Fruit fly (Drosophila melanogaster) whole organism, embryonic: Measurements from ENCODE around the gene alpha-PheRS.
A peak's percentile ranks its signal among the peaks of the same experiment; 100 is the strongest.

Experiments
- Ada2b ChIP-seq: fragments of 200-800 bp; sonication (Bioruptor generic); IDR thresholded peaks from 2 replicates; pipeline ENCODE4 v1.3.6; 2022; ENCODE audit warnings: missing biosample characterization, missing genetic modification characterization
- Atf3 ChIP-seq: fragments of 200-800 bp; sonication (Bioruptor generic); optimal IDR thresholded peaks from 3 replicates; lab custom pipeline; 2016; ENCODE audit warnings: missing biosample characterization, missing genetic modification characterization
- B-H2 ChIP-seq: fragments of 200-800 bp; sonication (Bioruptor generic); optimal IDR thresholded peaks from 2 replicates; lab custom pipeline; 2018; ENCODE audit warnings: missing biosample characterization, mild to moderate bottlenecking, missing genetic modification characterization
- BEAF-32 ChIP-seq: fragments of 200-800 bp; sonication (Bioruptor generic); optimal IDR thresholded peaks from 3 replicates; lab custom pipeline; 2017; ENCODE audit warnings: missing biosample characterization, missing genetic modification characterization, mild to moderate bottlenecking, moderate library complexity, missing genetic modification reagents
- CG10267 ChIP-seq: fragments of 200-800 bp; sonication (Bioruptor generic); optimal IDR thresholded peaks from 2 replicates; lab custom pipeline; 2018; ENCODE audit warnings: missing biosample characterization, mild to moderate bottlenecking, missing genetic modification characterization, moderate library complexity
- CG10462 ChIP-seq: fragments of 200-800 bp; sonication (Bioruptor generic); optimal IDR thresholded peaks from 2 replicates; lab custom pipeline; 2016; ENCODE audit warnings: missing biosample characterization, missing genetic modification characterization
- CG13624 ChIP-seq: fragments of 200-800 bp; sonication (Bioruptor generic); optimal IDR thresholded peaks from 2 replicates; lab custom pipeline; 2016; ENCODE audit warnings: missing biosample characterization, missing genetic modification characterization
- CG14710 ChIP-seq: fragments of 200-800 bp; sonication (Bioruptor generic); optimal IDR thresholded peaks from 3 replicates; lab custom pipeline; 2019; ENCODE audit warnings: missing biosample characterization, mild to moderate bottlenecking, missing genetic modification characterization, moderate library complexity
- CG15514 ChIP-seq: fragments of 200-800 bp; sonication (Bioruptor generic); optimal IDR thresholded peaks from 3 replicates; lab custom pipeline; 2017; ENCODE audit warnings: missing biosample characterization, missing genetic modification characterization, mild to moderate bottlenecking, moderate library complexity, missing genetic modification reagents
- CG17359 ChIP-seq: fragments of 200-800 bp; sonication (Bioruptor generic); optimal IDR thresholded peaks from 3 replicates; lab custom pipeline; 2018; ENCODE audit warnings: missing biosample characterization, mild to moderate bottlenecking, missing genetic modification characterization, moderate library complexity
- CG32767 ChIP-seq: fragments of 200-800 bp; sonication (Bioruptor generic); IDR thresholded peaks from 2 replicates; pipeline ENCODE4 v1.3.6; 2022; ENCODE audit warnings: missing biosample characterization, missing genetic modification characterization
- CG3847 ChIP-seq: fragments of 200-800 bp; sonication (Bioruptor generic); IDR thresholded peaks from 2 replicates; pipeline ENCODE4 v1.3.6; 2022; ENCODE audit warnings: missing biosample characterization, missing genetic modification characterization
- CG4282 ChIP-seq: fragments of 200-800 bp; sonication (Bioruptor generic); optimal IDR thresholded peaks from 2 replicates; lab custom pipeline; 2016; ENCODE audit warnings: missing biosample characterization, missing genetic modification characterization
- CG7745 ChIP-seq: fragments of 200-800 bp; sonication (Bioruptor generic); optimal IDR thresholded peaks from 2 replicates; lab custom pipeline; 2018; ENCODE audit warnings: missing biosample characterization, mild to moderate bottlenecking, missing genetic modification characterization, moderate library complexity
- CG9437 ChIP-seq: fragments of 200-800 bp; sonication (Bioruptor generic); optimal IDR thresholded peaks from 2 replicates; lab custom pipeline; 2018; ENCODE audit warnings: missing biosample characterization, mild to moderate bottlenecking, missing genetic modification characterization
- Dref ChIP-seq: fragments of 200-800 bp; sonication (Bioruptor generic); IDR thresholded peaks from 2 replicates; pipeline ENCODE4 v1.3.6; 2022; ENCODE audit warnings: missing biosample characterization, missing genetic modification characterization
- E2f2 ChIP-seq: fragments of 200-800 bp; sonication (Bioruptor generic); IDR thresholded peaks from 2 replicates; pipeline ENCODE4 v1.3.6; 2022; ENCODE audit warnings: missing biosample characterization, missing genetic modification characterization
- Fer1 ChIP-seq: fragments of 200-800 bp; sonication (Bioruptor generic); optimal IDR thresholded peaks from 2 replicates; lab custom pipeline; 2017; ENCODE audit warnings: missing biosample characterization, mild to moderate bottlenecking, missing genetic modification characterization
- HLHmδ ChIP-seq: fragments of 200-800 bp; sonication (Bioruptor generic); optimal IDR thresholded peaks from 2 replicates; lab custom pipeline; 2018; ENCODE audit warnings: missing biosample characterization, mild to moderate bottlenecking, missing genetic modification characterization, moderate library complexity
- Hr39 ChIP-seq: fragments of >200 bp; optimal IDR thresholded peaks from 2 replicates; lab custom pipeline; 2017
- MBD-R2 ChIP-seq: fragments of 200-800 bp; sonication (Bioruptor generic); IDR thresholded peaks from 2 replicates; pipeline ENCODE4 v1.3.6; 2022; ENCODE audit warnings: missing biosample characterization, missing genetic modification characterization
- MESR4 ChIP-seq: fragments of 200-800 bp; sonication (Bioruptor generic); optimal IDR thresholded peaks from 2 replicates; lab custom pipeline; 2018; ENCODE audit warnings: missing biosample characterization, mild to moderate bottlenecking, missing genetic modification characterization, moderate library complexity
- Med ChIP-seq: fragments of 200-800 bp; sonication (Bioruptor generic); peaks from one replicate; lab custom pipeline; 2016; ENCODE audit warnings: missing biosample characterization, missing genetic modification characterization, mild to moderate bottlenecking, inconsistent platforms, moderate library complexity
- Myb ChIP-seq: fragments of 200-800 bp; sonication (Bioruptor generic); optimal IDR thresholded peaks from 2 replicates; lab custom pipeline; 2016; ENCODE audit warnings: missing biosample characterization, missing genetic modification characterization
- Sry-β ChIP-seq: fragments of 200-800 bp; sonication (Bioruptor generic); optimal IDR thresholded peaks from 2 replicates; lab custom pipeline; 2018; ENCODE audit warnings: missing biosample characterization, mild to moderate bottlenecking, missing genetic modification characterization, moderate library complexity
- YL-1 ChIP-seq: fragments of 200-800 bp; sonication (Bioruptor generic); optimal IDR thresholded peaks from 3 replicates; lab custom pipeline; 2017; ENCODE audit warnings: missing biosample characterization, mild to moderate bottlenecking, missing genetic modification characterization
- abd-A ChIP-seq: fragments of 200-800 bp; sonication (Bioruptor generic); optimal IDR thresholded peaks from 3 replicates; lab custom pipeline; 2019; ENCODE audit warnings: missing biosample characterization, mild to moderate bottlenecking, missing genetic modification characterization, moderate library complexity
- al ChIP-seq: fragments of 200-800 bp; sonication (Bioruptor generic); IDR thresholded peaks from 2 replicates; pipeline ENCODE4 v1.3.6; 2022; ENCODE audit warnings: missing biosample characterization, missing genetic modification characterization
- bbx ChIP-seq: fragments of 200-800 bp; sonication (Bioruptor generic); IDR thresholded peaks from 2 replicates; pipeline ENCODE4 v1.3.6; 2022; ENCODE audit warnings: missing biosample characterization, missing genetic modification characterization; ENCODE audit not compliant: partially characterized antibody
- crol ChIP-seq: fragments of 200-800 bp; sonication (Bioruptor generic); IDR thresholded peaks from 2 replicates; pipeline ENCODE4 v1.3.6; 2022; ENCODE audit warnings: missing biosample characterization, missing genetic modification characterization
- gcm ChIP-seq: fragments of 200-800 bp; sonication (Bioruptor generic); optimal IDR thresholded peaks from 2 replicates; lab custom pipeline; 2019; ENCODE audit warnings: missing biosample characterization, mild to moderate bottlenecking, missing genetic modification characterization, moderate library complexity
- gfzf ChIP-seq: fragments of 200-800 bp; sonication (Bioruptor generic); optimal IDR thresholded peaks from 2 replicates; lab custom pipeline; 2016; ENCODE audit warnings: missing biosample characterization, mild to moderate bottlenecking, missing genetic modification characterization, moderate library complexity
- insv ChIP-seq, 2 experiments: fragments of 200-800 bp; sonication (Bioruptor generic); optimal IDR thresholded peaks; 3 replicates each; lab custom pipeline; 2016 to 2018; ENCODE audit warnings: missing biosample characterization in 2 of 2, missing genetic modification characterization in 2 of 2
- mirr ChIP-seq: fragments of 200-800 bp; sonication (Bioruptor generic); optimal IDR thresholded peaks from 3 replicates; lab custom pipeline; 2018; ENCODE audit warnings: missing biosample characterization, mild to moderate bottlenecking, missing genetic modification characterization
- onecut ChIP-seq: fragments of 200-800 bp; sonication (Bioruptor generic); IDR thresholded peaks from 2 replicates; pipeline ENCODE4 v1.3.6; 2022; ENCODE audit warnings: missing biosample characterization, missing genetic modification characterization
- p53 ChIP-seq: fragments of 200-800 bp; sonication (Bioruptor generic); optimal IDR thresholded peaks from 2 replicates; lab custom pipeline; 2016; ENCODE audit warnings: missing biosample characterization, missing genetic modification characterization
- pho ChIP-seq: fragments of 200-800 bp; sonication (Bioruptor generic); optimal IDR thresholded peaks from 2 replicates; lab custom pipeline; 2016; ENCODE audit warnings: missing biosample characterization, missing genetic modification characterization
- sens ChIP-seq: fragments of 200-800 bp; sonication (Bioruptor generic); peaks from one replicate; lab custom pipeline; 2016; ENCODE audit warnings: missing biosample characterization, missing genetic modification characterization
- sisA ChIP-seq: fragments of 200-800 bp; sonication (Bioruptor generic); IDR thresholded peaks from 2 replicates; pipeline ENCODE4 v1.3.6; 2022; ENCODE audit warnings: missing biosample characterization, missing genetic modification characterization
- slou ChIP-seq: fragments of 200-800 bp; sonication (Bioruptor generic); optimal IDR thresholded peaks from 3 replicates; lab custom pipeline; 2016; ENCODE audit warnings: missing biosample characterization, missing genetic modification characterization
- sob ChIP-seq: fragments of 200-800 bp; sonication (Bioruptor generic); IDR thresholded peaks from 2 replicates; pipeline ENCODE4 v1.3.6; 2022; ENCODE audit warnings: missing biosample characterization, missing genetic modification characterization
- unc-4 ChIP-seq: fragments of 200-800 bp; sonication (Bioruptor generic); IDR thresholded peaks from 2 replicates; pipeline ENCODE4 v1.3.6; 2022; ENCODE audit warnings: missing biosample characterization, missing genetic modification characterization; ENCODE audit not compliant: partially characterized antibody

alpha-PheRS gene

dm6 chrX:8152718-8153117 is 7.3 kb upstream of the alpha-PheRS start, which contains the start of gene CG18262 (continued):
- TF ChIP-seq CG9437 (GFP tag; lab: Kevin White, UChicago) (no peak), Myb (GFP tag; lab: Kevin White, UChicago) (peak; percentile 33), unc-4 (GFP tag; lab: Robert Waterston, UW) (0 out of 2 replicates have a peak, but pooled peaks have one; percentile 19), crol (peak; percentile 83), CG17359 (tag; lab: Kevin White, UChicago) (no peak), Med (GFP tag; lab: Kevin White, UChicago) (peak; percentile 78), MESR4 (GFP tag; lab: Kevin White, UChicago) (peak; percentile 39), abd-A (tag; lab: Kevin White, UChicago) (no peak), CG13624 (peak; percentile 21), CG15514 (GFP tag; lab: Kevin White, UChicago) (peak; percentile 72), Ada2b (GFP tag; lab: Robert Waterston, UW) (no peak), sob (GFP tag; lab: Robert Waterston, UW) (0 out of 2 replicates have a peak, but pooled peaks have one; percentile 16), CG10267 (tag; lab: Kevin White, UChicago) (peak; percentile 84), Hr39 (no peak), B-H2 (GFP tag; lab: Kevin White, UChicago) (peak; percentile 14), slou (GFP tag; lab: Kevin White, UChicago) (no peak), p53 (GFP tag; lab: Kevin White, UChicago) (no peak), E2f2 (peak; percentile 89), CG7745 (tag; lab: Kevin White, UChicago) (no peak), mirr (GFP tag; lab: Kevin White, UChicago) (no peak), CG3847 (GFP tag; lab: Robert Waterston, UW) (peak; percentile 28; the same call in 1 of the 2 replicates)

DNA sequence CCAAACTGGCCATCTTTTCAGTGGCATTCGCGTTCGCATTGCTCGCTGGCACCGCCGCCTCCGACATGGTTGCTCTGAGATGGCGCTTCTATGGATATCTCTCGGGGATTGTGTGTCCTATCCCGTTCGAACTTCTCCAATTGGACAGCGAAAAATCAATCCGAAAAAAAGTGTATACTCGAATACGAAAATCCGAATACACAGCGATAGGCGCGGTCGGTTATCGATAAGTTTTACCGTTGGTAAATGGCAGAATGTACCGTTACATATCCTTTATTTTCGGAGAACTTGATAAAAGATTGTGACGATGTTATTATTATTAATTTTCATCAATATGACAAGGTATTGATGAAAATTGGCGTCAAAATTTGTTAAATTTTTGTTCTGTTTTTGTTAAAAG is 6.7 kb upstream of the alpha-PheRS start, which contains the start of gene Gbeta5:
Gene Gbeta5, minus strand, starts transcription at position 199 of the 400 bp plus-strand sequence.
- TF ChIP-seq BEAF-32 (GFP tag; lab: Kevin White, UChicago) (no peak), Dref (peak; percentile 49), bbx (GFP tag; lab: Robert Waterston, UW) (peak; percentile 14; the same call in 1 of the 2 replicates), Fer1 (GFP tag; lab: Kevin White, UChicago) (no peak), pho (GFP tag; lab: Kevin White, UChicago) (no peak), Atf3 (GFP tag; lab: Kevin White, UChicago) (no peak), YL-1 (no peak), CG10462 (GFP tag; lab: Kevin White, UChicago) (peak; percentile 17), sisA (GFP tag; lab: Robert Waterston, UW) (no peak), al (GFP tag; lab: Robert Waterston, UW) (no peak), MBD-R2 (GFP tag; lab: Robert Waterston, UW) (0 out of 2 replicates have a peak, but pooled peaks have one; percentile 8), insv (GFP tag; optimal IDR thresholded peaks at IDR 0.05; lab: Kevin White, UChicago) (peak in 1 of 2 experiments; percentile 83), Sry-β (GFP tag; lab: Kevin White, UChicago) (no peak), CG32767 (peak; percentile 70; the same call in 1 of the 2 replicates), MESR4 (GFP tag; lab: Kevin White, UChicago) (peak; percentile 66), gcm (GFP tag; lab: Kevin White, UChicago) (no peak), gfzf (GFP tag; lab: Kevin White, UChicago) (no peak), CG14710 (tag; lab: Kevin White, UChicago) (peak; percentile 17), HLHmδ (no peak), onecut (GFP tag; lab: Robert Waterston, UW) (peak; percentile 53), CG4282 (no peak), sens (GFP tag; lab: Kevin White, UChicago) (peak; percentile 15), B-H2 (GFP tag; lab: Kevin White, UChicago) (no peak)
